Worm (Caenorhabditis elegans): ENCODE data around the gene C47E8.1.
A peak's percentile ranks its signal among the peaks of the same experiment; 100 is the strongest.

Gene C47E8.1

DNA sequence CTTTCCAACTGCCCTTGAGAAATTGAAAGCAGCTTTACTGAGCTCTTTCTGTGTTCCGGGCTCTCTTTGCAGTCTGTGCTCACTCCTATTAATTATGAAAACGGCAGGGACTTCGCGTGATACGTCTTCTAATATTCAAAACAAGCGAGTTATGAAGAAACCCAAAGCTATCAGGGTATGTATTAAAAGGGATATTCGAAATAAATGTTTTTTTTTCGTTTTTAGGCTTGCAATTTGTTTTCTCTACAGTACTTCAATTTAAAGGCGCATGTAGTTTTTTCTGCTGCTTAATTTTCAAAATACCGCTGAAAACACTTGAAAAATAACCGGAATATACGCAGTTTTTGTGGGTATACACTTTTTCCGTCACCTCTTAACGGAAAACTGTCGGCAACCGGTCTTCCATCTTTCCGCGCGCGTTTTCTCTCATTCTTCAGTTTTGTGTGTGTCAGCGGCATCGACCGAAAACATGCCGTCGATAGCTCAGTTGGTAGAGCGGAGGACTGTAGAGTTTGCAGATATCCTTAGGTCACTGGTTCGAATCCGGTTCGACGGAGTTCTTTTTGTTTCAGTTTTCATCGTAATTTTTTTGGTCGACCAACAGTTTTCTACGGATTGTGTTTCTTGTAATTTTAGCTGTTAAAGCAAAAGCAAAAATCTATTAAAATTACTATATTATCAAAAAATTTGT is 23.4 kb downstream of the C47E8.1 start, which contains the start of gene gasr-8:
gasr-8 (plus strand) TSS at position 51 of the 691 bp plus-strand sequence.
- TF ChIP-seq rnt-1 (tag; optimal IDR thresholded peaks at IDR 0.05) = no peak
- peak; percentile 57 for TF ChIP-seq gmeb-2 (tag; optimal IDR thresholded peaks at IDR 0.05)
- no peak for TF ChIP-seq tbx-2 (tag; optimal IDR thresholded peaks at IDR 0.05)
- TF ChIP-seq unc-42 (tag; optimal IDR thresholded peaks at IDR 0.05) = no peak
- no peak for TF ChIP-seq fkh-6 (tag; optimal IDR thresholded peaks at IDR 0.05)
- no peak for TF ChIP-seq ahr-1 (tag; optimal IDR thresholded peaks at IDR 0.05)
- peak; percentile 9 for TF ChIP-seq sox-4 (tag; optimal IDR thresholded peaks at IDR 0.05)
- TF ChIP-seq nhr-11 (tag; optimal IDR thresholded peaks at IDR 0.05) = no peak
- no peak for TF ChIP-seq ceh-31 (tag; optimal IDR thresholded peaks at IDR 0.05)
- TF ChIP-seq unc-3 (GFP tag; conservative IDR thresholded peaks at IDR 0.05) = 0 out of 2 replicates have a peak, but pooled peaks have one; percentile 18
- no peak for TF ChIP-seq unc-3 (tag; optimal IDR thresholded peaks at IDR 0.05)
- TF ChIP-seq hlh-30 (tag; optimal IDR thresholded peaks at IDR 0.05; ENCODE audit: insufficient read depth) = no peak
- TF ChIP-seq unc-86 (tag; optimal IDR thresholded peaks at IDR 0.05) = no peak
- TF ChIP-seq hlh-13 (GFP tag; optimal IDR thresholded peaks at IDR 0.05) = no peak
- peak; percentile 20 for TF ChIP-seq ceh-6 (GFP tag; optimal IDR thresholded peaks at IDR 0.05)
- no peak for TF ChIP-seq ama-1 (optimal IDR thresholded peaks at IDR 0.05)
- peak; percentile 15 for TF ChIP-seq ceh-48 (tag; optimal IDR thresholded peaks at IDR 0.05)
- peak; percentile 3 for TF ChIP-seq ztf-16 (tag; optimal IDR thresholded peaks at IDR 0.05)
- TF ChIP-seq che-1 (tag; optimal IDR thresholded peaks at IDR 0.05) = peak; percentile 57
- TF ChIP-seq C08G9.2 (tag; optimal IDR thresholded peaks at IDR 0.05) = peak; percentile 24
- TF ChIP-seq nfya-1 (tag; optimal IDR thresholded peaks at IDR 0.05) = peak; percentile 4
- no peak for TF ChIP-seq odd-2 (tag; optimal IDR thresholded peaks at IDR 0.05)
- no peak for TF ChIP-seq ceh-9 (tag; optimal IDR thresholded peaks at IDR 0.05)
- peak; percentile 22 for TF ChIP-seq C38D4.7 (GFP tag; optimal IDR thresholded peaks at IDR 0.05)
- no peak for TF ChIP-seq pha-4 (tag; optimal IDR thresholded peaks at IDR 0.05)
- peak; percentile 36 for TF ChIP-seq hlh-15 (tag; optimal IDR thresholded peaks at IDR 0.05)
- no peak for TF ChIP-seq ceh-14 (tag; optimal IDR thresholded peaks at IDR 0.05)
- TF ChIP-seq F13H6.1 (tag; optimal IDR thresholded peaks at IDR 0.05) = no peak
- no peak for TF ChIP-seq lim-6 (tag; optimal IDR thresholded peaks at IDR 0.05)
- TF ChIP-seq pros-1 (tag; optimal IDR thresholded peaks at IDR 0.05) = no peak
- TF ChIP-seq madf-2 (tag; optimal IDR thresholded peaks at IDR 0.05) = no peak
- TF ChIP-seq T23F11.4 (GFP tag; optimal IDR thresholded peaks at IDR 0.05) = no peak
- no peak for TF ChIP-seq Y22D7AL.16 (tag; optimal IDR thresholded peaks at IDR 0.05)
- TF ChIP-seq pax-1 (tag; optimal IDR thresholded peaks at IDR 0.05) = no peak
- peak; percentile 33 for TF ChIP-seq ceh-19 (GFP tag; optimal IDR thresholded peaks at IDR 0.05)
- peak; percentile 13 for TF ChIP-seq K02D7.2 (tag; optimal IDR thresholded peaks at IDR 0.05)
- TF ChIP-seq pat-9 (tag; optimal IDR thresholded peaks at IDR 0.05) = peak; percentile 48
- peak; percentile 15 for TF ChIP-seq fax-1 (tag; optimal IDR thresholded peaks at IDR 0.05)
- no peak for TF ChIP-seq sdc-2 (tag; optimal IDR thresholded peaks at IDR 0.05)
- TF ChIP-seq ttx-3 (tag; optimal IDR thresholded peaks at IDR 0.05) = no peak
- no peak for TF ChIP-seq eyg-1 (tag; optimal IDR thresholded peaks at IDR 0.05)
- TF ChIP-seq pqm-1 (tag; optimal IDR thresholded peaks at IDR 0.05) = no peak
- peak; percentile 49 for TF ChIP-seq dmd-4 (tag; optimal IDR thresholded peaks at IDR 0.05; ENCODE audit: borderline replicate concordance)
- peak; percentile 57 for TF ChIP-seq elt-2 (tag; optimal IDR thresholded peaks at IDR 0.05)
- no peak for TF ChIP-seq ceh-2 (tag; optimal IDR thresholded peaks at IDR 0.05)
